Fruit fly (Drosophila melanogaster) whole organism, embryonic: ENCODE measurements around the gene CG5986.

Source experiments
- B-H1 ChIP-seq: fragments of 200-800 bp; sonication (Bioruptor generic); IDR thresholded peaks from 3 replicates; pipeline ENCODE4 v1.3.6; 2022; ENCODE audit warnings: missing biosample characterization, missing genetic modification characterization
- BEAF-32 ChIP-seq: fragments of 200-800 bp; sonication (Bioruptor generic); optimal IDR thresholded peaks from 3 replicates; lab custom pipeline; 2017; ENCODE audit warnings: missing biosample characterization, missing genetic modification characterization, mild to moderate bottlenecking, moderate library complexity, missing genetic modification reagents
- Bdp1 ChIP-seq: fragments of 200-800 bp; sonication (Bioruptor generic); optimal IDR thresholded peaks from 3 replicates; lab custom pipeline; 2016; ENCODE audit warnings: missing biosample characterization, missing genetic modification characterization
- CG10321 ChIP-seq: fragments of 200-800 bp; sonication (Bioruptor generic); IDR thresholded peaks from 2 replicates; pipeline ENCODE4 v1.3.6; 2022; ENCODE audit warnings: missing biosample characterization, missing genetic modification characterization
- CG10366 ChIP-seq: fragments of 200-800 bp; sonication (Bioruptor generic); IDR thresholded peaks from 2 replicates; pipeline ENCODE4 v1.3.6; 2022; ENCODE audit warnings: missing biosample characterization, missing genetic modification characterization
- CG11093 ChIP-seq: fragments of 200-800 bp; sonication (Bioruptor generic); IDR thresholded peaks from 3 replicates; pipeline ENCODE4 v1.3.6; 2022; ENCODE audit warnings: missing biosample characterization, missing genetic modification characterization
- CG11504 ChIP-seq: fragments of 200-800 bp; sonication (Bioruptor generic); optimal IDR thresholded peaks from 3 replicates; lab custom pipeline; 2019; ENCODE audit warnings: missing biosample characterization, mild to moderate bottlenecking, missing genetic modification characterization, moderate library complexity
- CG13287 ChIP-seq: fragments of 200-800 bp; sonication (Bioruptor generic); IDR thresholded peaks from 2 replicates; pipeline ENCODE4 v1.3.6; 2022; ENCODE audit warnings: missing biosample characterization, missing genetic modification characterization; ENCODE audit not compliant: partially characterized antibody
- CG14710 ChIP-seq: fragments of 200-800 bp; sonication (Bioruptor generic); optimal IDR thresholded peaks from 3 replicates; lab custom pipeline; 2019; ENCODE audit warnings: missing biosample characterization, mild to moderate bottlenecking, missing genetic modification characterization, moderate library complexity
- CG14860 ChIP-seq: fragments of 200-800 bp; sonication (Bioruptor generic); IDR thresholded peaks from 3 replicates; pipeline ENCODE4 v1.3.6; 2022; ENCODE audit warnings: missing biosample characterization, missing genetic modification characterization; ENCODE audit not compliant: partially characterized antibody
- CG1832 ChIP-seq: fragments of 200-800 bp; sonication (Bioruptor generic); optimal IDR thresholded peaks from 2 replicates; lab custom pipeline; 2017; ENCODE audit warnings: missing biosample characterization, mild to moderate bottlenecking, missing genetic modification characterization, inconsistent platforms
- CG18619 ChIP-seq: fragments of 200-800 bp; sonication (Bioruptor generic); optimal IDR thresholded peaks from 3 replicates; lab custom pipeline; 2017; ENCODE audit warnings: missing biosample characterization, mild to moderate bottlenecking, missing genetic modification characterization
- CG2120 ChIP-seq: fragments of 200-800 bp; sonication (Bioruptor generic); optimal IDR thresholded peaks from 3 replicates; lab custom pipeline; 2016; ENCODE audit warnings: missing biosample characterization, missing genetic modification characterization
- CG31224 ChIP-seq: fragments of 200-800 bp; sonication (Bioruptor generic); IDR thresholded peaks from 2 replicates; pipeline ENCODE4 v1.3.6; 2022; ENCODE audit warnings: missing biosample characterization, missing genetic modification characterization
- CG31365 ChIP-seq: fragments of 200-800 bp; sonication (Bioruptor generic); optimal IDR thresholded peaks from 2 replicates; lab custom pipeline; 2018; ENCODE audit warnings: missing biosample characterization, mild to moderate bottlenecking, missing genetic modification characterization
- CG31388 ChIP-seq: fragments of 200-800 bp; sonication (Bioruptor generic); optimal IDR thresholded peaks from 2 replicates; lab custom pipeline; 2016; ENCODE audit warnings: missing biosample characterization, missing genetic modification characterization
- CG3163 ChIP-seq: fragments of 200-800 bp; sonication (Bioruptor generic); optimal IDR thresholded peaks from 3 replicates; lab custom pipeline; 2016; ENCODE audit warnings: missing biosample characterization, missing genetic modification characterization
- CG32772 ChIP-seq: fragments of 200-800 bp; sonication (Bioruptor generic); IDR thresholded peaks from 2 replicates; pipeline ENCODE4 v1.3.6; 2022; ENCODE audit warnings: missing biosample characterization, missing genetic modification characterization
- CG4360 ChIP-seq: fragments of 200-800 bp; sonication (Bioruptor generic); IDR thresholded peaks from 2 replicates; pipeline ENCODE4 v1.3.6; 2022; ENCODE audit warnings: missing biosample characterization, missing genetic modification characterization
- CG5245 ChIP-seq: fragments of 200-800 bp; sonication (Bioruptor generic); optimal IDR thresholded peaks from 3 replicates; lab custom pipeline; 2016; ENCODE audit warnings: missing biosample characterization, missing genetic modification characterization
- CG7963 ChIP-seq: fragments of 200-800 bp; sonication (Bioruptor generic); IDR thresholded peaks from 3 replicates; pipeline ENCODE4 v1.3.6; 2022; ENCODE audit warnings: missing biosample characterization, missing genetic modification characterization; ENCODE audit not compliant: partially characterized antibody
- Dfd ChIP-seq, 2 experiments: fragments of >200 bp; optimal IDR thresholded peaks; 2 replicates each; lab custom pipeline; 2017; ENCODE audit warnings: missing biosample characterization in 2 of 2, missing genetic modification characterization in 2 of 2
- Dref ChIP-seq: fragments of 200-800 bp; sonication (Bioruptor generic); IDR thresholded peaks from 2 replicates; pipeline ENCODE4 v1.3.6; 2022; ENCODE audit warnings: missing biosample characterization, missing genetic modification characterization
- Drgx ChIP-seq: fragments of 200-800 bp; sonication (Bioruptor generic); IDR thresholded peaks from 2 replicates; pipeline ENCODE4 v1.3.6; 2022; ENCODE audit warnings: missing biosample characterization, missing genetic modification characterization
- ERR ChIP-seq: fragments of 200-800 bp; sonication (Bioruptor generic); optimal IDR thresholded peaks from 2 replicates; lab custom pipeline; 2016; ENCODE audit warnings: missing biosample characterization, missing genetic modification characterization
- Hmr ChIP-seq: fragments of 200-800 bp; sonication (Bioruptor generic); optimal IDR thresholded peaks from 3 replicates; lab custom pipeline; 2017; ENCODE audit warnings: mild to moderate bottlenecking, missing biosample characterization, missing genetic modification reagents, missing genetic modification characterization
- Hmx ChIP-seq: fragments of 200-800 bp; sonication (Bioruptor generic); optimal IDR thresholded peaks from 2 replicates; lab custom pipeline; 2016; ENCODE audit warnings: missing biosample characterization, missing genetic modification characterization
- Lim3 ChIP-seq: fragments of 200-800 bp; sonication (Bioruptor generic); IDR thresholded peaks from 2 replicates; pipeline ENCODE4 v1.3.6; 2022; ENCODE audit warnings: missing biosample characterization, missing genetic modification characterization
- Neu2 ChIP-seq: fragments of 200-800 bp; sonication (Bioruptor generic); optimal IDR thresholded peaks from 3 replicates; lab custom pipeline; 2016; ENCODE audit warnings: missing biosample characterization, missing genetic modification characterization, borderline replicate concordance
- Stat92E ChIP-seq, 3 experiments: fragments of >200 bp in 2 of 3; fragments of 200-800 bp in 1 of 3; sonication (Bioruptor generic) in 1 of 3; optimal IDR thresholded peaks; 2 replicates each; lab custom pipeline; 2017 to 2019; ENCODE audit warnings: missing biosample characterization in 3 of 3, missing genetic modification characterization in 3 of 3, mild to moderate bottlenecking in 1 of 3, moderate library complexity in 1 of 3
- Xrp1 ChIP-seq: fragments of 200-800 bp; sonication (Bioruptor generic); IDR thresholded peaks from 2 replicates; pipeline ENCODE4 v1.3.6; 2022; ENCODE audit warnings: missing biosample characterization, missing genetic modification characterization
- YL-1 ChIP-seq: fragments of 200-800 bp; sonication (Bioruptor generic); optimal IDR thresholded peaks from 3 replicates; lab custom pipeline; 2017; ENCODE audit warnings: missing biosample characterization, mild to moderate bottlenecking, missing genetic modification characterization
- ab ChIP-seq: fragments of 200-800 bp; sonication (Bioruptor generic); optimal IDR thresholded peaks from 2 replicates; lab custom pipeline; 2016; ENCODE audit warnings: missing biosample characterization, missing genetic modification characterization
- aop ChIP-seq: fragments of 200-800 bp; sonication (Bioruptor generic); IDR thresholded peaks from 2 replicates; pipeline ENCODE4 v1.3.6; 2022; ENCODE audit warnings: missing biosample characterization, missing genetic modification characterization
- ase ChIP-seq: fragments of 200-800 bp; sonication (Bioruptor generic); IDR thresholded peaks from 3 replicates; pipeline ENCODE4 v1.3.6; 2022; ENCODE audit warnings: missing biosample characterization, missing genetic modification characterization
- cato ChIP-seq: fragments of 200-800 bp; sonication (Bioruptor generic); optimal IDR thresholded peaks from 2 replicates; lab custom pipeline; 2016; ENCODE audit warnings: missing biosample characterization, missing genetic modification characterization, borderline replicate concordance
- croc ChIP-seq: fragments of 200-800 bp; sonication (Bioruptor generic); conservative IDR thresholded peaks from 3 replicates; pipeline ENCODE4 v1.3.6; 2022; ENCODE audit warnings: missing biosample characterization, missing genetic modification characterization
- dan ChIP-seq: fragments of 200-800 bp; sonication (Bioruptor generic); IDR thresholded peaks from 2 replicates; pipeline ENCODE4 v1.3.6; 2022; ENCODE audit warnings: missing biosample characterization, missing genetic modification characterization
- dati ChIP-seq: fragments of 200-800 bp; sonication (Bioruptor generic); IDR thresholded peaks from 2 replicates; pipeline ENCODE4 v1.3.6; 2022; ENCODE audit warnings: missing biosample characterization, missing genetic modification characterization
- dpn ChIP-seq, 2 experiments: fragments of 200-800 bp; sonication (Bioruptor generic); optimal IDR thresholded peaks; 3 replicates each; lab custom pipeline; 2016; ENCODE audit warnings: missing biosample characterization in 2 of 2, missing genetic modification characterization in 2 of 2
- ems ChIP-seq: fragments of 200-800 bp; sonication (Bioruptor generic); optimal IDR thresholded peaks from 3 replicates; lab custom pipeline; 2016; ENCODE audit warnings: missing biosample characterization, missing genetic modification characterization
- ind ChIP-seq: fragments of 200-800 bp; sonication (Bioruptor generic); optimal IDR thresholded peaks from 3 replicates; lab custom pipeline; 2016; ENCODE audit warnings: missing biosample characterization, missing genetic modification characterization
- kay ChIP-seq: fragments of 200-800 bp; sonication (Bioruptor generic); optimal IDR thresholded peaks from 2 replicates; lab custom pipeline; 2016; ENCODE audit warnings: missing biosample characterization, missing genetic modification characterization
- lilli ChIP-seq: fragments of 200-800 bp; sonication (Bioruptor generic); optimal IDR thresholded peaks from 3 replicates; lab custom pipeline; 2016; ENCODE audit warnings: missing biosample characterization, missing genetic modification characterization
- mld ChIP-seq: fragments of 200-800 bp; sonication (Bioruptor generic); IDR thresholded peaks from 3 replicates; pipeline ENCODE4 v1.3.6; 2022; ENCODE audit warnings: missing biosample characterization, missing genetic modification characterization; ENCODE audit not compliant: partially characterized antibody
- pzg ChIP-seq: fragments of 200-800 bp; sonication (Bioruptor generic); optimal IDR thresholded peaks from 3 replicates; lab custom pipeline; 2018; ENCODE audit warnings: missing biosample characterization, mild to moderate bottlenecking, missing genetic modification characterization, moderate library complexity
- ranshi ChIP-seq: fragments of 200-800 bp; sonication (Bioruptor generic); IDR thresholded peaks from 2 replicates; pipeline ENCODE4 v1.3.6; 2022; ENCODE audit warnings: missing biosample characterization, missing genetic modification characterization
- row ChIP-seq: fragments of 200-800 bp; sonication (Bioruptor generic); IDR thresholded peaks from 3 replicates; pipeline ENCODE4 v1.3.6; 2022; ENCODE audit warnings: missing biosample characterization, missing genetic modification characterization
- tio ChIP-seq: fragments of 200-800 bp; sonication (Bioruptor generic); optimal IDR thresholded peaks from 2 replicates; lab custom pipeline; 2017; ENCODE audit warnings: missing biosample characterization, missing genetic modification characterization, inconsistent platforms
- trem ChIP-seq: fragments of 200-800 bp; optimal IDR thresholded peaks from 3 replicates; lab custom pipeline; 2019; ENCODE audit warnings: missing biosample characterization, mild to moderate bottlenecking, missing genetic modification characterization, moderate library complexity
- zen2 ChIP-seq: fragments of 200-800 bp; sonication (Bioruptor generic); IDR thresholded peaks from 3 replicates; pipeline ENCODE4 v1.3.6; 2022; ENCODE audit warnings: missing biosample characterization, missing genetic modification characterization; ENCODE audit not compliant: partially characterized antibody
- zfh1 ChIP-seq: fragments of 200-800 bp; sonication (Bioruptor generic); IDR thresholded peaks from 3 replicates; pipeline ENCODE4 v1.3.6; 2022; ENCODE audit warnings: missing biosample characterization, missing genetic modification characterization

CG5986 gene

dm6 chr3R:24093430-24093829, 45.8 kb downstream of the CG5986 start (continued):
- TF ChIP-seq BEAF-32 (GFP tag; lab: Kevin White, UChicago), result no peak
- TF ChIP-seq zfh1 (GFP tag; lab: Robert Waterston, UW), result no peak
- peak; percentile 40 for TF ChIP-seq Hmr (GFP tag; lab: Kevin White, UChicago)
- TF ChIP-seq CG11093 (GFP tag; lab: Robert Waterston, UW), result no peak
- no peak for TF ChIP-seq cato (GFP tag; lab: Kevin White, UChicago)
- TF ChIP-seq pzg, result no peak
- TF ChIP-seq Stat92E (GFP tag; optimal IDR thresholded peaks at IDR 0.05; lab: Kevin White, UChicago), result no peak
- TF ChIP-seq mld (GFP tag; lab: Robert Waterston, UW), result no peak
- no peak for TF ChIP-seq croc (GFP tag; lab: Robert Waterston, UW)
- TF ChIP-seq Hmx, result no peak
- TF ChIP-seq Xrp1 (GFP tag; lab: Robert Waterston, UW), result no peak
- no peak for TF ChIP-seq CG31224 (GFP tag; lab: Robert Waterston, UW)
- TF ChIP-seq CG1832 (GFP tag; lab: Kevin White, UChicago), result no peak
- TF ChIP-seq CG2120 (GFP tag; lab: Kevin White, UChicago), result peak; percentile 56
- TF ChIP-seq Neu2 (GFP tag; lab: Kevin White, UChicago), result no peak
- no peak for TF ChIP-seq Dref (GFP tag; lab: Robert Waterston, UW)
- TF ChIP-seq CG13287 (GFP tag; lab: Robert Waterston, UW), result no peak
- no peak for TF ChIP-seq dan (GFP tag; lab: Robert Waterston, UW)
- no peak for TF ChIP-seq YL-1
- TF ChIP-seq CG4360 (GFP tag; lab: Robert Waterston, UW), result no peak
- TF ChIP-seq CG31388 (GFP tag; lab: Kevin White, UChicago), result no peak
- no peak for TF ChIP-seq B-H1 (GFP tag; lab: Robert Waterston, UW)
- peak; percentile 36 for TF ChIP-seq CG18619
- TF ChIP-seq Dfd (GFP tag; optimal IDR thresholded peaks at IDR 0.05; lab: Kevin White, UChicago), result no peak
- no peak for TF ChIP-seq ab
- no peak for TF ChIP-seq CG31365 (tag; lab: Kevin White, UChicago)
- peak; percentile 11 for TF ChIP-seq lilli (GFP tag; lab: Kevin White, UChicago)
- TF ChIP-seq trem, result no peak
- peak; percentile 26; the same call in 2 of the 3 replicates for TF ChIP-seq row (GFP tag; lab: Robert Waterston, UW)
- no peak for TF ChIP-seq tio (GFP tag; lab: Kevin White, UChicago)
- no peak for TF ChIP-seq Drgx (GFP tag; lab: Robert Waterston, UW)
- no peak for TF ChIP-seq ERR (GFP tag; lab: Kevin White, UChicago)
- no peak for TF ChIP-seq CG10321 (GFP tag; lab: Robert Waterston, UW)
- no peak for TF ChIP-seq aop
- TF ChIP-seq CG5245 (GFP tag; lab: Kevin White, UChicago), result no peak
- no peak for TF ChIP-seq dati (GFP tag; lab: Robert Waterston, UW)
- TF ChIP-seq CG14860, result no peak
- no peak for TF ChIP-seq zen2 (GFP tag; lab: Robert Waterston, UW)
- TF ChIP-seq CG32772, result no peak
- peak; percentile 66 for TF ChIP-seq CG11504 (tag; lab: Kevin White, UChicago)
- no peak for TF ChIP-seq CG14710 (tag; lab: Kevin White, UChicago)
- TF ChIP-seq CG3163 (GFP tag; lab: Kevin White, UChicago), result no peak
- TF ChIP-seq CG7963 (GFP tag; lab: Robert Waterston, UW), result no peak
- no peak for TF ChIP-seq ems (GFP tag; lab: Kevin White, UChicago)
- TF ChIP-seq kay (GFP tag; lab: Kevin White, UChicago), result no peak
- TF ChIP-seq Bdp1, result no peak
- no peak for TF ChIP-seq Lim3 (GFP tag; lab: Robert Waterston, UW)
- TF ChIP-seq ranshi (GFP tag; lab: Robert Waterston, UW), result no peak
- TF ChIP-seq ase (GFP tag; lab: Robert Waterston, UW), result no peak
- no peak for TF ChIP-seq ind (GFP tag; lab: Kevin White, UChicago)
- no peak for TF ChIP-seq dpn (GFP tag; optimal IDR thresholded peaks at IDR 0.05; lab: Kevin White, UChicago)
- TF ChIP-seq CG10366 (GFP tag; lab: Robert Waterston, UW), result no peak; the same call in 1 of the 2 replicates
